Fruit fly (Drosophila melanogaster) whole organism, embryonic: ENCODE data around the gene CG2794.

Experiments used
- ATbp ChIP-seq: fragments of 200-800 bp; sonication (Bioruptor generic); optimal IDR thresholded peaks from 2 replicates; lab custom pipeline; 2017; ENCODE audit warnings: missing biosample characterization, mild to moderate bottlenecking, missing genetic modification characterization, missing genetic modification reagents
- Ada2b ChIP-seq: fragments of 200-800 bp; sonication (Bioruptor generic); IDR thresholded peaks from 2 replicates; pipeline ENCODE4 v1.3.6; 2022; ENCODE audit warnings: missing biosample characterization, missing genetic modification characterization
- CG10565 ChIP-seq: fragments of 200-800 bp; sonication (Bioruptor generic); optimal IDR thresholded peaks from 3 replicates; lab custom pipeline; 2016; ENCODE audit warnings: missing biosample characterization, mild to moderate bottlenecking, missing genetic modification characterization
- CG11456 ChIP-seq: fragments of 200-800 bp; sonication (Bioruptor generic); IDR thresholded peaks from 3 replicates; pipeline ENCODE4 v1.3.6; 2022; ENCODE audit warnings: missing biosample characterization, missing genetic modification characterization
- CG11723 ChIP-seq: fragments of 200-800 bp; sonication (Bioruptor generic); optimal IDR thresholded peaks from 2 replicates; lab custom pipeline; 2017; ENCODE audit warnings: missing biosample characterization, mild to moderate bottlenecking, missing genetic modification characterization
- CG12942 ChIP-seq: fragments of 200-800 bp; sonication (Bioruptor generic); optimal IDR thresholded peaks from 3 replicates; lab custom pipeline; 2016; ENCODE audit warnings: missing biosample characterization, missing genetic modification characterization
- CG15269 ChIP-seq: fragments of 200-800 bp; sonication (Bioruptor generic); optimal IDR thresholded peaks from 2 replicates; lab custom pipeline; 2018; ENCODE audit warnings: missing biosample characterization, mild to moderate bottlenecking, missing genetic modification characterization, moderate library complexity
- CG17186 ChIP-seq: fragments of 200-800 bp; sonication (Bioruptor generic); optimal IDR thresholded peaks from 3 replicates; lab custom pipeline; 2017; ENCODE audit warnings: missing biosample characterization, missing genetic modification reagents, missing genetic modification characterization
- CG17359 ChIP-seq: fragments of 200-800 bp; sonication (Bioruptor generic); optimal IDR thresholded peaks from 3 replicates; lab custom pipeline; 2018; ENCODE audit warnings: missing biosample characterization, mild to moderate bottlenecking, missing genetic modification characterization, moderate library complexity
- CG18262 ChIP-seq: fragments of 200-800 bp; optimal IDR thresholded peaks from 3 replicates; lab custom pipeline; 2019; ENCODE audit warnings: missing biosample characterization, mild to moderate bottlenecking, missing genetic modification characterization, moderate library complexity
- CG18764 ChIP-seq: fragments of 200-800 bp; sonication (Bioruptor generic); optimal IDR thresholded peaks from 3 replicates; lab custom pipeline; 2016; ENCODE audit warnings: missing biosample characterization, missing genetic modification characterization
- CG32532 ChIP-seq: fragments of 200-800 bp; sonication (Bioruptor generic); IDR thresholded peaks from 2 replicates; pipeline ENCODE4 v1.3.6; 2022; ENCODE audit warnings: missing biosample characterization, missing genetic modification characterization
- CG33557 ChIP-seq: fragments of 200-800 bp; sonication (Bioruptor generic); optimal IDR thresholded peaks from 2 replicates; lab custom pipeline; 2019; ENCODE audit warnings: missing biosample characterization, mild to moderate bottlenecking, missing genetic modification characterization, moderate library complexity
- CG7745 ChIP-seq: fragments of 200-800 bp; sonication (Bioruptor generic); optimal IDR thresholded peaks from 2 replicates; lab custom pipeline; 2018; ENCODE audit warnings: missing biosample characterization, mild to moderate bottlenecking, missing genetic modification characterization, moderate library complexity
- CG7963 ChIP-seq: fragments of 200-800 bp; sonication (Bioruptor generic); IDR thresholded peaks from 3 replicates; pipeline ENCODE4 v1.3.6; 2022; ENCODE audit warnings: missing biosample characterization, missing genetic modification characterization; ENCODE audit not compliant: partially characterized antibody
- CG8089 ChIP-seq: fragments of 200-800 bp; sonication (Bioruptor generic); optimal IDR thresholded peaks from 3 replicates; lab custom pipeline; 2016; ENCODE audit warnings: missing biosample characterization, missing genetic modification characterization
- Dref ChIP-seq: fragments of 200-800 bp; sonication (Bioruptor generic); IDR thresholded peaks from 2 replicates; pipeline ENCODE4 v1.3.6; 2022; ENCODE audit warnings: missing biosample characterization, missing genetic modification characterization
- Fer2 ChIP-seq: fragments of 200-800 bp; sonication (Bioruptor generic); optimal IDR thresholded peaks from 2 replicates; lab custom pipeline; 2018; ENCODE audit warnings: missing biosample characterization, mild to moderate bottlenecking, missing genetic modification characterization, moderate library complexity
- Opbp ChIP-seq: fragments of 200-800 bp; sonication (Bioruptor generic); IDR thresholded peaks from 3 replicates; pipeline ENCODE4 v1.3.6; 2022; ENCODE audit warnings: missing biosample characterization, missing genetic modification characterization; ENCODE audit not compliant: partially characterized antibody
- Rx ChIP-seq: fragments of 200-800 bp; sonication (Bioruptor generic); IDR thresholded peaks from 2 replicates; pipeline ENCODE4 v1.3.6; 2022; ENCODE audit warnings: missing biosample characterization, missing genetic modification characterization
- Ssrp ChIP-seq: fragments of 200-800 bp; sonication (Bioruptor generic); optimal IDR thresholded peaks from 2 replicates; lab custom pipeline; 2018; ENCODE audit warnings: missing biosample characterization, mild to moderate bottlenecking, missing genetic modification characterization, moderate library complexity
- Xrp1 ChIP-seq: fragments of 200-800 bp; sonication (Bioruptor generic); IDR thresholded peaks from 2 replicates; pipeline ENCODE4 v1.3.6; 2022; ENCODE audit warnings: missing biosample characterization, missing genetic modification characterization
- chm ChIP-seq: fragments of 200-800 bp; sonication (Bioruptor generic); IDR thresholded peaks from 2 replicates; pipeline ENCODE4 v1.3.6; 2022; ENCODE audit warnings: missing biosample characterization, missing genetic modification characterization
- dysf ChIP-seq: fragments of 200-800 bp; sonication (Bioruptor generic); IDR thresholded peaks from 3 replicates; pipeline ENCODE4 v1.3.6; 2022; ENCODE audit warnings: missing biosample characterization, missing genetic modification characterization
- emc ChIP-seq: fragments of 200-800 bp; sonication (Bioruptor generic); optimal IDR thresholded peaks from 2 replicates; lab custom pipeline; 2016; ENCODE audit warnings: missing biosample characterization, missing genetic modification characterization
- fd102C ChIP-seq: fragments of 200-800 bp; sonication (Bioruptor generic); optimal IDR thresholded peaks from 2 replicates; lab custom pipeline; 2018; ENCODE audit warnings: missing biosample characterization, mild to moderate bottlenecking, missing genetic modification characterization, moderate library complexity
- fd3F ChIP-seq: fragments of 200-800 bp; sonication (Bioruptor generic); optimal IDR thresholded peaks from 2 replicates; lab custom pipeline; 2018; ENCODE audit warnings: missing biosample characterization, mild to moderate bottlenecking, missing genetic modification characterization, moderate library complexity
- gce ChIP-seq: fragments of 200-800 bp; sonication (Bioruptor generic); IDR thresholded peaks from 3 replicates; pipeline ENCODE4 v1.3.6; 2022; ENCODE audit warnings: missing biosample characterization, missing genetic modification characterization
- gsb-n ChIP-seq: fragments of 200-800 bp; sonication (Bioruptor generic); optimal IDR thresholded peaks from 3 replicates; lab custom pipeline; 2018; ENCODE audit warnings: missing biosample characterization, mild to moderate bottlenecking, missing genetic modification characterization
- kay ChIP-seq: fragments of 200-800 bp; sonication (Bioruptor generic); optimal IDR thresholded peaks from 2 replicates; lab custom pipeline; 2016; ENCODE audit warnings: missing biosample characterization, missing genetic modification characterization
- lmd ChIP-seq: fragments of 200-800 bp; sonication (Bioruptor generic); IDR thresholded peaks from 2 replicates; pipeline ENCODE4 v1.3.6; 2022; ENCODE audit warnings: missing biosample characterization, missing genetic modification characterization
- lola ChIP-seq, 3 experiments: fragments of >200 bp in 2 of 3; fragments of 200-800 bp in 1 of 3; sonication (Bioruptor generic) in 1 of 3; optimal IDR thresholded peaks; 2 replicates each; lab custom pipeline; 2017 to 2019; ENCODE audit warnings: missing biosample characterization in 3 of 3, missing genetic modification characterization in 3 of 3, mild to moderate bottlenecking in 1 of 3, moderate library complexity in 1 of 3
- lov ChIP-seq, 2 experiments: fragments of 200-800 bp in 1 of 2; fragments of >200 bp in 1 of 2; sonication (Bioruptor generic) in 1 of 2; IDR thresholded peaks in 1 of 2; optimal IDR thresholded peaks in 1 of 2; 2 replicates in 1 of 2; 3 replicates in 1 of 2; pipeline versions ENCODE4 v1.3.6 to Lab custom; 2017 to 2022; ENCODE audit warnings: missing biosample characterization in 1 of 2, missing genetic modification characterization in 1 of 2
- mld ChIP-seq: fragments of 200-800 bp; sonication (Bioruptor generic); IDR thresholded peaks from 3 replicates; pipeline ENCODE4 v1.3.6; 2022; ENCODE audit warnings: missing biosample characterization, missing genetic modification characterization; ENCODE audit not compliant: partially characterized antibody
- onecut ChIP-seq: fragments of 200-800 bp; sonication (Bioruptor generic); IDR thresholded peaks from 2 replicates; pipeline ENCODE4 v1.3.6; 2022; ENCODE audit warnings: missing biosample characterization, missing genetic modification characterization
- pnt ChIP-seq: fragments of 200-800 bp; sonication (Bioruptor generic); optimal IDR thresholded peaks from 3 replicates; lab custom pipeline; 2016; ENCODE audit warnings: missing biosample characterization, missing genetic modification characterization
- ranshi ChIP-seq: fragments of 200-800 bp; sonication (Bioruptor generic); IDR thresholded peaks from 2 replicates; pipeline ENCODE4 v1.3.6; 2022; ENCODE audit warnings: missing biosample characterization, missing genetic modification characterization
- schlank ChIP-seq: fragments of 200-800 bp; sonication (Bioruptor generic); optimal IDR thresholded peaks from 2 replicates; lab custom pipeline; 2018; ENCODE audit warnings: missing biosample characterization, mild to moderate bottlenecking, missing genetic modification characterization
- sens ChIP-seq: fragments of 200-800 bp; sonication (Bioruptor generic); peaks from one replicate; lab custom pipeline; 2016; ENCODE audit warnings: missing biosample characterization, missing genetic modification characterization
- tap ChIP-seq: fragments of 200-800 bp; optimal IDR thresholded peaks from 3 replicates; lab custom pipeline; 2019; ENCODE audit warnings: missing biosample characterization, mild to moderate bottlenecking, missing genetic modification characterization, moderate library complexity
- tgo ChIP-seq: fragments of 200-800 bp; sonication (Bioruptor generic); IDR thresholded peaks from 3 replicates; pipeline ENCODE4 v1.3.6; 2022; ENCODE audit warnings: missing biosample characterization, missing genetic modification characterization
- tll ChIP-seq, 2 experiments: fragments of 200-800 bp in 1 of 2; fragments of >200 bp in 1 of 2; sonication (Bioruptor generic) in 1 of 2; optimal IDR thresholded peaks; 2 replicates each; lab custom pipeline; 2017 to 2019; ENCODE audit warnings: missing biosample characterization in 2 of 2, missing genetic modification characterization in 2 of 2, mild to moderate bottlenecking in 1 of 2, moderate library complexity in 1 of 2
- tup ChIP-seq: fragments of 200-800 bp; sonication (Bioruptor generic); optimal IDR thresholded peaks from 2 replicates; lab custom pipeline; 2016; ENCODE audit warnings: missing biosample characterization, mild to moderate bottlenecking, missing genetic modification characterization, moderate library complexity
- usp ChIP-seq: fragments of >200 bp; optimal IDR thresholded peaks from 2 replicates; lab custom pipeline; 2017; ENCODE audit warnings: missing biosample characterization, missing genetic modification characterization
- zen ChIP-seq: fragments of 200-800 bp; sonication (Bioruptor generic); optimal IDR thresholded peaks from 3 replicates; lab custom pipeline; 2018; ENCODE audit warnings: missing biosample characterization, mild to moderate bottlenecking, missing genetic modification characterization, moderate library complexity

CG2794 gene

DNA sequence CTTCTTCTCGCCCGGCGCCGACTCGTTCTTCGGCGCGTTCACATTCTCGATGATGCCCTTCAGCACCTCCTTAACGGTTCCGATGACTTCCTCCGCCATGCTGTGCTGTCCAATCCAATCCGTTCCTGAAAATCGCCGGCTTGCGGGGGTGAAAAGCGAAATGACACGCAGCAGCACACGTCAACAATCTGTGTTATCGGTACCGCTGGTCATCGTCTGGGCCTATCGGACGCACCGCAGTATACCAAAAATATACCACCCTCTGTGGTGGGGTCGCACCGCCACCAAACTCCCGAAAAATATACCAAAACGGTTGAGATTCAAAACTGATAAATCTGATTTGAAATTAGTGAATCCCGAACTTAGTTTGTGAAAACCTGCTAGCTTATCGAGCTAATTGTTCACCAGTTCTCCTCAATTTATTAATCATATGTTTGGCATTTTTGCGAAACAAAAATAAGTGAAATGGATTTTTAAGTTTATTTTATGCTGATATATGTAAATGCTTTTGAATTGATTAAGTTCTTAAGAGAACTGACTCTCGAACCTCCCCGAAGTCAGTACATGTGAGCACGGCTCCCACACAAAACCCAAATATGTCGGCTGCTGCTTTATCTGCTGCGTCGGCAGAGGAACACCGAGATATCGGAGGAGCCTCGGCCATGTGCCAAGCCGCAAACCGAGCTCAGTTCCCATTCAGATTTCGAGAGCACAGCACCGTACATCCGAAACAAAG lies 19.4 kb upstream of the CG2794 start, which contains the start of the genes Spp and nAChRbeta3 (continued):
- no peak for TF ChIP-seq lmd (GFP tag; lab: Robert Waterston, UW)
- no peak for TF ChIP-seq CG18262 (tag; lab: Kevin White, UChicago)
- TF ChIP-seq CG10565 (GFP tag; lab: Kevin White, UChicago), result no peak
- no peak for TF ChIP-seq kay
- TF ChIP-seq CG8089 (GFP tag; lab: Kevin White, UChicago), result no peak
- no peak for TF ChIP-seq CG12942 (GFP tag; lab: Kevin White, UChicago)
- no peak for TF ChIP-seq CG17359 (tag; lab: Kevin White, UChicago)
- no peak for TF ChIP-seq ATbp (GFP tag; lab: Kevin White, UChicago)
- no peak for TF ChIP-seq tup (GFP tag; lab: Kevin White, UChicago)
- no peak for TF ChIP-seq tll (GFP tag; optimal IDR thresholded peaks at IDR 0.05; lab: Kevin White, UChicago)
- TF ChIP-seq dysf (GFP tag; lab: Robert Waterston, UW), result no peak
- TF ChIP-seq fd3F (GFP tag; lab: Kevin White, UChicago), result no peak
- no peak for TF ChIP-seq chm
- no peak for TF ChIP-seq CG33557
- no peak for TF ChIP-seq Xrp1 (GFP tag; lab: Robert Waterston, UW)
- no peak for TF ChIP-seq usp
- no peak for TF ChIP-seq ranshi (GFP tag; lab: Robert Waterston, UW)
- no peak for TF ChIP-seq zen (tag; lab: Kevin White, UChicago)
- no peak for TF ChIP-seq gsb-n (tag; lab: Kevin White, UChicago)
- no peak for TF ChIP-seq mld (GFP tag; lab: Robert Waterston, UW)
- no peak for TF ChIP-seq Fer2 (tag; lab: Kevin White, UChicago)
- no peak for TF ChIP-seq fd102C (GFP tag; lab: Kevin White, UChicago)
- no peak for TF ChIP-seq gce
- no peak for TF ChIP-seq lov (optimal IDR thresholded peaks at IDR 0.05; lab: Kevin White, UChicago)
- TF ChIP-seq lov (GFP tag; IDR thresholded peaks at IDR 0.05; lab: Robert Waterston, UW), result no peak
- no peak for TF ChIP-seq tgo (GFP tag; lab: Robert Waterston, UW)
- peak; percentile 83 for TF ChIP-seq CG17186
- TF ChIP-seq onecut, result no peak
- no peak for TF ChIP-seq CG18764 (GFP tag; lab: Kevin White, UChicago)
- 0 out of 3 replicates have a peak, but pooled peaks have one; percentile 25 for TF ChIP-seq CG7963 (GFP tag; lab: Robert Waterston, UW)
- no peak for TF ChIP-seq pnt (GFP tag; lab: Kevin White, UChicago)
- TF ChIP-seq emc (GFP tag; lab: Kevin White, UChicago), result no peak
- no peak for TF ChIP-seq CG7745 (tag; lab: Kevin White, UChicago)
- 0 out of 3 replicates have a peak, but pooled peaks have one; percentile 7 for TF ChIP-seq CG11456
- TF ChIP-seq CG15269, result no peak
- no peak for TF ChIP-seq Ada2b (GFP tag; lab: Robert Waterston, UW)
- no peak for TF ChIP-seq Rx
- TF ChIP-seq lola (GFP tag; optimal IDR thresholded peaks at IDR 0.05; lab: Kevin White, UChicago), result no peak
- 0 out of 2 replicates have a peak, but pooled peaks have one; percentile 27 for TF ChIP-seq CG32532
- peak; percentile 87 for TF ChIP-seq sens (GFP tag; lab: Kevin White, UChicago)
- TF ChIP-seq Opbp (GFP tag; lab: Robert Waterston, UW), result peak; percentile 62; the same call in 1 of the 3 replicates
- TF ChIP-seq tap (tag; lab: Kevin White, UChicago), result no peak
- TF ChIP-seq CG11723, result no peak
- TF ChIP-seq schlank (tag; lab: Kevin White, UChicago), result no peak
- TF ChIP-seq Ssrp, result no peak
- TF ChIP-seq Dref (GFP tag; lab: Robert Waterston, UW), result peak; percentile 77
